Worm (Caenorhabditis elegans) whole organism, young adult: ENCODE measurements around the gene R13A1.3.

ENCODE experiments used
- B0336.3 ChIP-seq: fragments of 200-800 bp; sonication (Bioruptor generic); IDR thresholded peaks from 2 replicates; pipeline ENCODE4 v1.3.6; 2022; ENCODE audit warnings: missing genetic modification characterization, missing compliant biosample characterization
- F22D6.2 ChIP-seq: sonication (generic microtip); optimal IDR thresholded peaks from 2 replicates; lab custom pipeline; 2016; ENCODE audit warnings: mild to moderate bottlenecking, missing genetic modification characterization, missing compliant biosample characterization
- F23B12.7 ChIP-seq: sonication (generic microtip); optimal IDR thresholded peaks from 2 replicates; lab custom pipeline; 2017; ENCODE audit warnings: missing genetic modification characterization, mild to moderate bottlenecking, missing compliant biosample characterization, antibody characterized with exemption, moderate library complexity; ENCODE audit not compliant: insufficient read depth
- F49E8.2 ChIP-seq: sonication (generic microtip); optimal IDR thresholded peaks from 3 replicates; lab custom pipeline; 2017; ENCODE audit warnings: missing genetic modification characterization, mild to moderate bottlenecking, missing compliant biosample characterization, antibody characterized with exemption, moderate library complexity; ENCODE audit not compliant: insufficient read depth
- F57A8.1 ChIP-seq: fragments of 200-800 bp; sonication (Bioruptor generic); optimal IDR thresholded peaks from 2 replicates; lab custom pipeline; 2018; ENCODE audit warnings: mild to moderate bottlenecking, missing genetic modification characterization, moderate library complexity, missing compliant biosample characterization
- K12H6.12 ChIP-seq: fragments of 200-800 bp; sonication (Bioruptor generic); optimal IDR thresholded peaks from 2 replicates; lab custom pipeline; 2018; ENCODE audit warnings: mild to moderate bottlenecking, missing genetic modification characterization, missing compliant biosample characterization
- Y53F4B.3 ChIP-seq: fragments of 200-800 bp; sonication (Bioruptor generic); IDR thresholded peaks from 2 replicates; pipeline ENCODE4 v1.3.6; 2022; ENCODE audit warnings: missing genetic modification reagents, missing genetic modification characterization, missing compliant biosample characterization
- atf-7 ChIP-seq: sonication (generic microtip); optimal IDR thresholded peaks from 2 replicates; lab custom pipeline; 2017; ENCODE audit warnings: mild to moderate bottlenecking, missing genetic modification characterization, missing compliant biosample characterization
- ccch-3 ChIP-seq: fragments of 200-800 bp; sonication (Bioruptor generic); optimal IDR thresholded peaks from 2 replicates; lab custom pipeline; 2018; ENCODE audit warnings: mild to moderate bottlenecking, missing genetic modification characterization, missing compliant biosample characterization
- cebp-1 ChIP-seq, 2 experiments: fragments of 200-800 bp in 1 of 2; sonication (Bioruptor generic) in 1 of 2; sonication (generic microtip) in 1 of 2; IDR thresholded peaks in 1 of 2; optimal IDR thresholded peaks in 1 of 2; 2 replicates each; pipeline versions ENCODE4 v1.3.6 to Lab custom; 2017 to 2022; ENCODE audit warnings: missing compliant biosample characterization in 2 of 2, missing genetic modification characterization in 2 of 2, mild to moderate bottlenecking in 1 of 2, missing genetic modification reagents in 1 of 2, moderate library complexity in 1 of 2
- ceh-40 ChIP-seq: fragments of 200-800 bp; sonication (Bioruptor generic); IDR thresholded peaks from 2 replicates; pipeline ENCODE4 v1.3.6; 2022; ENCODE audit warnings: missing genetic modification characterization, missing compliant biosample characterization
- chd-7 ChIP-seq: sonication (generic microtip); optimal IDR thresholded peaks from 2 replicates; lab custom pipeline; 2016; ENCODE audit warnings: mild to moderate bottlenecking, missing genetic modification characterization, moderate library complexity, missing compliant biosample characterization
- die-1 ChIP-seq: sonication (generic microtip); optimal IDR thresholded peaks from 2 replicates; lab custom pipeline; 2016; ENCODE audit warnings: missing genotype, mild to moderate bottlenecking, missing genetic modification characterization, missing compliant biosample characterization
- ekl-4 ChIP-seq: fragments of 200-800 bp; sonication (Bioruptor generic); IDR thresholded peaks from 2 replicates; pipeline ENCODE4 v1.3.6; 2022; ENCODE audit warnings: missing genetic modification reagents, missing genetic modification characterization, missing compliant biosample characterization
- ets-4 ChIP-seq: fragments of 200-800 bp; sonication (Bioruptor generic); optimal IDR thresholded peaks from 2 replicates; lab custom pipeline; 2018; ENCODE audit warnings: mild to moderate bottlenecking, missing genetic modification characterization, missing compliant biosample characterization
- gei-17 ChIP-seq: fragments of 200-800 bp; sonication (Bioruptor generic); optimal IDR thresholded peaks from 2 replicates; lab custom pipeline; 2018; ENCODE audit warnings: mild to moderate bottlenecking, missing genetic modification characterization, missing compliant biosample characterization
- lag-1 ChIP-seq: fragments of 200-800 bp; sonication (Bioruptor generic); IDR thresholded peaks from 2 replicates; pipeline ENCODE4 v1.3.6; 2022; ENCODE audit warnings: missing genetic modification reagents, missing genetic modification characterization, missing compliant biosample characterization
- let-607 ChIP-seq, 2 experiments: fragments of 200-800 bp in 1 of 2; sonication (Bioruptor generic) in 1 of 2; sonication (generic microtip) in 1 of 2; optimal IDR thresholded peaks; 2 replicates each; lab custom pipeline; 2016 to 2018; ENCODE audit warnings: mild to moderate bottlenecking in 2 of 2, missing compliant biosample characterization in 2 of 2, missing genetic modification characterization in 2 of 2, moderate library complexity in 2 of 2, missing genotype in 1 of 2
- lin-26 ChIP-seq: fragments of 200-800 bp; sonication (Bioruptor generic); IDR thresholded peaks from 2 replicates; pipeline ENCODE4 v1.3.6; 2022; ENCODE audit warnings: missing genetic modification reagents, missing genetic modification characterization, missing compliant biosample characterization
- lir-1 ChIP-seq: fragments of 200-800 bp; sonication (Bioruptor generic); conservative IDR thresholded peaks from 2 replicates; pipeline ENCODE4 v1.3.6; 2022; ENCODE audit warnings: missing genetic modification reagents, missing genetic modification characterization, missing compliant biosample characterization
- lsl-1 ChIP-seq: fragments of 200-800 bp; sonication (Bioruptor generic); optimal IDR thresholded peaks from 2 replicates; lab custom pipeline; 2018; ENCODE audit warnings: mild to moderate bottlenecking, missing genetic modification characterization, moderate library complexity, missing compliant biosample characterization
- madf-8 ChIP-seq: fragments of 200-800 bp; sonication (Bioruptor generic); conservative IDR thresholded peaks from 2 replicates; pipeline ENCODE4 v1.3.6; 2022; ENCODE audit warnings: missing genetic modification reagents, missing genetic modification characterization, missing compliant biosample characterization
- mxl-1 ChIP-seq: sonication (generic microtip); optimal IDR thresholded peaks from 2 replicates; lab custom pipeline; 2016; ENCODE audit warnings: missing genetic modification characterization, missing compliant biosample characterization
- nfya-1 ChIP-seq: sonication (generic microtip); optimal IDR thresholded peaks from 2 replicates; lab custom pipeline; 2017; ENCODE audit warnings: antibody characterized with exemption, missing compliant biosample characterization, missing genetic modification characterization, borderline replicate concordance; ENCODE audit not compliant: insufficient read depth
- nfyb-1 ChIP-seq: fragments of 200-800 bp; sonication (Bioruptor generic); IDR thresholded peaks from 2 replicates; pipeline ENCODE4 v1.3.6; 2022; ENCODE audit warnings: missing genetic modification reagents, missing genetic modification characterization, missing compliant biosample characterization
- nhr-27 ChIP-seq: fragments of 200-800 bp; sonication (Bioruptor generic); optimal IDR thresholded peaks from 2 replicates; lab custom pipeline; 2018; ENCODE audit warnings: mild to moderate bottlenecking, missing genetic modification characterization, moderate library complexity, missing compliant biosample characterization
- nhr-80 ChIP-seq: sonication (generic microtip); optimal IDR thresholded peaks from 2 replicates; lab custom pipeline; 2016; ENCODE audit warnings: missing genetic modification characterization, missing compliant biosample characterization
- pha-4 ChIP-seq: fragments of 150-350 bp; sonication (generic microtip); optimal IDR thresholded peaks from 2 replicates; lab custom pipeline; 2014; ENCODE audit warnings: missing biosample characterization, missing genetic modification reagents, missing genetic modification characterization
- snpc-3.4 ChIP-seq: sonication (generic microtip); optimal IDR thresholded peaks from 2 replicates; lab custom pipeline; 2017; ENCODE audit warnings: missing genetic modification characterization, mild to moderate bottlenecking, missing compliant biosample characterization, antibody characterized with exemption, moderate library complexity, missing genotype, missing genetic modification reagents
- unc-62 ChIP-seq: fragments of 150-350 bp; optimal IDR thresholded peaks from 2 replicates; lab custom pipeline; 2014; ENCODE audit warnings: missing biosample characterization, missing genetic modification reagents, missing genetic modification characterization
- zfh-2 ChIP-seq: fragments of 200-800 bp; sonication (Bioruptor generic); conservative IDR thresholded peaks from 2 replicates; pipeline ENCODE4 v1.3.6; 2022; ENCODE audit warnings: missing genetic modification reagents, missing genetic modification characterization, missing compliant biosample characterization
- ztf-22 ChIP-seq: fragments of 200-800 bp; sonication (Bioruptor generic); optimal IDR thresholded peaks from 2 replicates; lab custom pipeline; 2018; ENCODE audit warnings: mild to moderate bottlenecking, missing genetic modification characterization, moderate library complexity, missing compliant biosample characterization
- ztf-25 ChIP-seq: fragments of 200-800 bp; sonication (Bioruptor generic); IDR thresholded peaks from 2 replicates; pipeline ENCODE4 v1.3.6; 2022; ENCODE audit warnings: missing genetic modification reagents, missing genetic modification characterization, missing compliant biosample characterization

The R13A1.3 gene

DNA sequence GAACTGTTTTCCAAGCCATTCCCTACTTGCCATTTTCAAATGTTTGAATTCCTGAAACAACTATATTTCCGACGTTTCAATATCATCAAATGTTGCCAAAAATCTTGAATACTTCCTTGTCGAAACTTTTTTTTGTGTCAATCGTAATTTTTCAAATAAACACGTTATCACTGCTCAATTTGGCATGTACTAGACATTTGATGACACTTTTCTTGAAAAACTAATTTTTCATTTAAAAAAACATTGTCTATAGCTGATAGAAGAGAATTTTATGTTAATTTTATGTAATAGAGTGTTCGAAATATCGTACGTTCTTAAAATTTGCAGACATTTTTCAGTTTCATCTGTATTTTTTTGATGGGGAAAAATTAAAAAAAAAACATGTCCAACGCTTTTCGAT lies 21.0 kb upstream of the R13A1.3 start:
- TF ChIP-seq pha-4 (tag; lab: Kevin White, UChicago): peak; percentile 36
- no peak for TF ChIP-seq madf-8 (GFP tag; lab: Robert Waterston, UW)
- TF ChIP-seq die-1: no peak
- peak; percentile 78 for TF ChIP-seq nhr-80 (tag; lab: Kevin White, UChicago)
- peak; percentile 75 for TF ChIP-seq unc-62
- TF ChIP-seq let-607 (tag; optimal IDR thresholded peaks at IDR 0.05; lab: Kevin White, UChicago): peak; percentile 60 to 85
- TF ChIP-seq ztf-22 (GFP tag; lab: Kevin White, UChicago): peak; percentile 47

DNA sequence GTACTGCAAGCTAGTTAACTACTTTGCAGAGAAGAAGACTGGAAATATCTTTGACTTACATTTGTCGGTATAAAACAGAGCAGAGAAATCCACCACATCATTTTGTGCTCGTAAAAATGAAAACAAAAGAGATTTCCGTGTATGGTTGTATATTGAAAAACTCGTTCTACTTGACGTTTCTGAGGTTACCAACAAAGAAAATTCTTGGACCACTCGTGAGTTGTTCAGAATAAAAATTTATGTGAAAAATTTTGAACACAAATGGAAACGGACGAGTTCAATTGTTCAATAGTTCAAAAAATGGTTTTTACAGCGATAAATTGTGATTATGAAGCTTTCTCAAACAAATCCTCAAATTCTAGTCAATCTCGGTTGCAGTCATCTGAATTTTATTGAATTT lies 19.2 kb upstream of the R13A1.3 start, which contains the start of gene clec-179:
TSS of gene clec-179 (minus strand) at position 101 of the 400 bp plus-strand sequence.
- TF ChIP-seq ekl-4: no peak
- TF ChIP-seq nhr-27 (tag; lab: Kevin White, UChicago): no peak
- no peak for TF ChIP-seq gei-17 (GFP tag; lab: Kevin White, UChicago)
- no peak for TF ChIP-seq nfya-1 (tag; lab: Kevin White, UChicago)
- TF ChIP-seq ccch-3 (GFP tag; lab: Kevin White, UChicago): no peak
- no peak for TF ChIP-seq F49E8.2
- TF ChIP-seq ztf-22 (GFP tag; lab: Kevin White, UChicago): no peak
- no peak for TF ChIP-seq lir-1 (GFP tag; lab: Robert Waterston, UW)
- TF ChIP-seq let-607 (tag; optimal IDR thresholded peaks at IDR 0.05; lab: Kevin White, UChicago): no peak
- TF ChIP-seq atf-7 (tag; lab: Kevin White, UChicago): no peak
- no peak for TF ChIP-seq chd-7
- no peak for TF ChIP-seq mxl-1 (tag; lab: Kevin White, UChicago)
- TF ChIP-seq F22D6.2 (tag; lab: Kevin White, UChicago): no peak
- TF ChIP-seq snpc-3.4 (tag; lab: Kevin White, UChicago): no peak
- no peak for TF ChIP-seq lin-26 (GFP tag; lab: Robert Waterston, UW)
- TF ChIP-seq zfh-2 (GFP tag; lab: Robert Waterston, UW): no peak
- no peak for TF ChIP-seq lag-1 (GFP tag; lab: Robert Waterston, UW)
- no peak for TF ChIP-seq B0336.3 (GFP tag; lab: Robert Waterston, UW)
- no peak for TF ChIP-seq lsl-1 (GFP tag; lab: Kevin White, UChicago)
- TF ChIP-seq, all 124 proteins: peak for 0

DNA sequence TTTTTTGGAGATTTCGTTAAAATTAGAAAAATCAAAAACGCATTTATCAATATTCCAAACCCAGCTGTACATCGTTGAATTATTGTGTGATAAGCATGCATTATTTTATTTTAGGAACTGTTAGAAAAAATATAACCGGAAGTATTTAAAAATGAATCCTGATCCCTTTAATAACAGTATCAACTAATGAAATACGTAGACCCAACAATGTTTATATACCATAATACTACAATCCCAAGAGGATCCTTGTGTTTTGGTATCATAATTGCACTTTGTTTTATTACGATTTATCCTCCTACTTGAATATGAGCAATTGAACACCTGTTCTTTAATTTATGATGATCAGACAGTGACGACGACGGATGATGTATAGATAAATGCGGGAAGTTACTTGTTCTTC lies 17.0 kb upstream of the R13A1.3 start, which contains the start of gene str-249:
TSS of gene str-249 (minus strand) at position 101 of the 400 bp plus-strand sequence.
- TF ChIP-seq ceh-40 (GFP tag; lab: Robert Waterston, UW) (no peak), nfyb-1 (GFP tag; lab: Robert Waterston, UW) (no peak), Y53F4B.3 (no peak), ztf-25 (GFP tag; lab: Robert Waterston, UW) (no peak), K12H6.12 (tag; lab: Kevin White, UChicago) (no peak), F23B12.7 (tag; lab: Kevin White, UChicago) (no peak), ztf-22 (GFP tag; lab: Kevin White, UChicago) (no peak), cebp-1 (GFP tag; IDR thresholded peaks at IDR 0.05; lab: Robert Waterston, UW) (no peak), cebp-1 (tag; optimal IDR thresholded peaks at IDR 0.05; lab: Kevin White, UChicago) (no peak), gei-17 (GFP tag; lab: Kevin White, UChicago) (no peak), F57A8.1 (GFP tag; lab: Kevin White, UChicago) (no peak), lir-1 (GFP tag; lab: Robert Waterston, UW) (no peak), ets-4 (GFP tag; lab: Kevin White, UChicago) (no peak)
